Fruit fly (Drosophila melanogaster) Kc167 (cell line): ENCODE data around the gene dachs.

ENCODE experiments used
- Myc ChIP-seq: fragments of >200 bp; optimal IDR thresholded peaks from 2 replicates; lab custom pipeline; 2017; ENCODE audit warnings: missing external identifiers
- Sin3A ChIP-seq: fragments of >200 bp; optimal IDR thresholded peaks from 2 replicates; lab custom pipeline; 2018; ENCODE audit warnings: missing external identifiers
- h ChIP-seq: fragments of >200 bp; optimal IDR thresholded peaks from 3 replicates; lab custom pipeline; 2018; ENCODE audit warnings: missing external identifiers
- insv ChIP-seq: fragments of >200 bp; optimal IDR thresholded peaks from 3 replicates; lab custom pipeline; 2018; ENCODE audit warnings: missing external identifiers
- psq ChIP-seq: fragments of >200 bp; optimal IDR thresholded peaks from 2 replicates; lab custom pipeline; 2017; ENCODE audit warnings: missing external identifiers
- ttk ChIP-seq: sonication (Bioruptor generic); optimal IDR thresholded peaks from 2 replicates; lab custom pipeline; 2017; ENCODE audit warnings: missing external identifiers

DNA sequence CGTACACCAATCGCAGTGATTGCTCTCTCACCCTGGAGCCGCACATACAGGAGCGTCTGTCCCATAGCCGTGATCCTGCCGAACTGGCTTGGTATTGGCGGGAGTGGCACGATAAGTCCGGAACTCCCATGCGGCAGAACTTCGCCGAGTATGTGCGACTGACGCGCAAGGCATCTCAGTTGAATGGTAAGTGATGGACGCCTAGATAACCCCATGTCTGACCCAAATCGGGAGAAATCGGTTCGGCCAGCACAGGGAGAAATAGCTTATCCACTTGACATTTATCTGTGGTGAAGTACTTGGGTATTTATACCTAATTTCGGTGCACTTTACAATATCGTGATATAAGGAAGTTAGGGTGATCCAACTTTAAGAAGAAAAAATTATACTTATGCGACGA, 56.2 kb downstream of the dachs start:
- TF ChIP-seq h (no peak), insv (no peak), ttk (no peak), psq (lab: Kevin White, UChicago) (no peak), Myc (lab: Kevin White, UChicago) (no peak), Sin3A (lab: Kevin White, UChicago) (no peak)
